Worm (Caenorhabditis elegans) whole organism, early embryonic: Measurements from ENCODE around the gene phb-2.

ENCODE experiments used
- B0310.2 ChIP-seq: sonication (generic microtip); optimal IDR thresholded peaks from 2 replicates; lab custom pipeline; 2016; ENCODE audit warnings: mild to moderate bottlenecking, missing genetic modification characterization, missing compliant biosample characterization
- F13C5.2 ChIP-seq: sonication (generic microtip); optimal IDR thresholded peaks from 2 replicates; lab custom pipeline; 2017; ENCODE audit warnings: mild to moderate bottlenecking, missing genetic modification characterization, inconsistent platforms, missing compliant biosample characterization
- aly-1 ChIP-seq: sonication (generic microtip); optimal IDR thresholded peaks from 2 replicates; lab custom pipeline; 2016; ENCODE audit warnings: missing genetic modification characterization, missing compliant biosample characterization
- ama-1 ChIP-seq: fragments of 150-350 bp; optimal IDR thresholded peaks from 2 replicates; lab custom pipeline; 2014
- ceh-13 ChIP-seq: fragments of 200-800 bp; sonication (Bioruptor generic); optimal IDR thresholded peaks from 2 replicates; lab custom pipeline; 2018; ENCODE audit warnings: mild to moderate bottlenecking, missing genetic modification characterization, missing compliant biosample characterization
- ceh-36 ChIP-seq: sonication (generic microtip); optimal IDR thresholded peaks from 2 replicates; lab custom pipeline; 2016; ENCODE audit warnings: missing genetic modification characterization, inconsistent platforms, missing compliant biosample characterization
- ets-7 ChIP-seq: sonication (generic microtip); optimal IDR thresholded peaks from 2 replicates; lab custom pipeline; 2016; ENCODE audit warnings: missing genotype, missing genetic modification characterization, missing compliant biosample characterization
- flt-1 ChIP-seq: fragments of 200-800 bp; sonication (Bioruptor generic); IDR thresholded peaks from 2 replicates; pipeline ENCODE4 v1.3.6; 2022; ENCODE audit warnings: missing genetic modification characterization, missing compliant biosample characterization
- hmbx-1 ChIP-seq: sonication (generic microtip); optimal IDR thresholded peaks from 2 replicates; lab custom pipeline; 2016; ENCODE audit warnings: mild to moderate bottlenecking, missing genetic modification characterization, missing compliant biosample characterization
- hmg-4 ChIP-seq: fragments of 200-800 bp; sonication (Bioruptor generic); optimal IDR thresholded peaks from 2 replicates; lab custom pipeline; 2018; ENCODE audit warnings: mild to moderate bottlenecking, missing genetic modification characterization, missing compliant biosample characterization
- hnd-1 ChIP-seq: sonication (generic microtip); optimal IDR thresholded peaks from 2 replicates; lab custom pipeline; 2016; ENCODE audit warnings: missing genetic modification characterization, missing compliant biosample characterization
- pes-1 ChIP-seq: fragments of 200-800 bp; sonication (Bioruptor generic); IDR thresholded peaks from 2 replicates; pipeline ENCODE4 v1.3.6; 2022; ENCODE audit warnings: missing genetic modification reagents, missing genetic modification characterization, missing compliant biosample characterization
- scrt-1 ChIP-seq: fragments of 200-800 bp; sonication (Bioruptor generic); IDR thresholded peaks from 2 replicates; pipeline ENCODE4 v1.3.6; 2022; ENCODE audit warnings: missing genetic modification characterization, missing compliant biosample characterization
- sea-1 ChIP-seq: fragments of 200-800 bp; sonication (Bioruptor generic); conservative IDR thresholded peaks from 2 replicates; pipeline ENCODE4 v1.3.6; 2022; ENCODE audit warnings: missing genetic modification characterization, missing compliant biosample characterization
- tbx-11 ChIP-seq: fragments of 200-800 bp; sonication (Bioruptor generic); IDR thresholded peaks from 2 replicates; pipeline ENCODE4 v1.3.6; 2022; ENCODE audit warnings: missing genetic modification characterization, missing compliant biosample characterization
- tbx-37 ChIP-seq: fragments of 200-800 bp; sonication (Bioruptor generic); conservative IDR thresholded peaks from 2 replicates; pipeline ENCODE4 v1.3.6; 2022; ENCODE audit warnings: missing genetic modification reagents, missing genetic modification characterization, missing compliant biosample characterization
- tra-4 ChIP-seq: sonication (generic microtip); optimal IDR thresholded peaks from 2 replicates; lab custom pipeline; 2017; ENCODE audit warnings: missing genetic modification characterization, missing compliant biosample characterization

The phb-2 gene

DNA sequence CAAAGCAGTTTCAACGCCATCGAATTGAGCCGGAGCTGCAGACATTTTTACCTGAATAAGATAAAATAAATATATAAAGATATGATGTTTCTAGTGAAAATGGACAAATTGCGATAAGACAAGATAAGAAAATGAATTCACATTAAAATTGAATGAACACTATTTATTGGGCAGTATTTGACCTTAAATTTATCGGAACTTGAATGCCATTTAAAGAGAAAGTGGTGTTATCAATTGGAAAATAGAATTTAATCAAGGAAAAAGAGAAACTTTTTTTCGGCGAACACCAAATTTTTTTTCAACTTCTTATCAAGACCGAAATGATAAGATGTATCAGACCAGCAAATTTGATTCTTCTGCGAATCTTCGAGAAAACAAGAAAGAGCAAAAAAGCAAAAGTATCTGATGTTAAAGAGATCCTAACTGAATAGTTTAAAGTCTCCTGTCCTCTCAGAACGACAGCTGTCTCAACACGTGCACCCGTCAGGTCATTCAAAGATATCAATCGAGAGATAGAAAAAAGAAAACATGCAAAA lies 38.9 kb downstream of the phb-2 start, which contains the start of gene upb-1:
upb-1 (minus strand) TSS at position 51 of the 536 bp plus-strand sequence.
- TF ChIP-seq pes-1 (GFP tag; lab: Robert Waterston, UW) (no peak), hmbx-1 (tag; lab: Kevin White, UChicago) (no peak), aly-1 (tag; lab: Kevin White, UChicago) (no peak), sea-1 (GFP tag; lab: Robert Waterston, UW) (no peak), ceh-13 (GFP tag; lab: Kevin White, UChicago) (no peak), scrt-1 (no peak)

DNA sequence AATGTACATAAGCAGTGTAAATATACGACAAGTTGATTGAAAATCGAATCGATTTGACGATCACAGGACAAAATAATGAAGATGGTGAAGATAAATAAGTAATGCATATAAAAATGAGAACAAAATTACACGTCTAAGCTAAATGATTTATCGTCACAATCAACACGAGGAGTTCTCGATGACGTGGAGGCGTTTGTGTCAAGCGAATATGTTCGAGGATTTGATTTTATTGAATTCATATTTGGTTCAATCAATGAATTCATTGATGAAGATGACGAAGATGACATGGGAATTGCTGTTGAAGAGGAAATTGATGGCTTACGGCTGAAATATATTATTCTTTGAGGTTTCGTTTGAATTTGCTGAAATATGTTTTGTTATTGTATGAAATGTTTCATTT lies 41.3 kb downstream of the phb-2 start, which contains the start of gene nyn-3:
nyn-3 (minus strand) TSS at position 101 of the 400 bp plus-strand sequence.
- TF ChIP-seq hmbx-1 (tag; lab: Kevin White, UChicago) (no peak), ets-7 (no peak), hmg-4 (GFP tag; lab: Kevin White, UChicago) (no peak), pes-1 (GFP tag; lab: Robert Waterston, UW) (no peak), ceh-36 (tag; lab: Kevin White, UChicago) (no peak), aly-1 (tag; lab: Kevin White, UChicago) (no peak), sea-1 (GFP tag; lab: Robert Waterston, UW) (no peak), hnd-1 (tag; lab: Kevin White, UChicago) (no peak), tra-4 (no peak), F13C5.2 (tag; lab: Kevin White, UChicago) (no peak), tbx-11 (GFP tag; lab: Robert Waterston, UW) (no peak)

DNA sequence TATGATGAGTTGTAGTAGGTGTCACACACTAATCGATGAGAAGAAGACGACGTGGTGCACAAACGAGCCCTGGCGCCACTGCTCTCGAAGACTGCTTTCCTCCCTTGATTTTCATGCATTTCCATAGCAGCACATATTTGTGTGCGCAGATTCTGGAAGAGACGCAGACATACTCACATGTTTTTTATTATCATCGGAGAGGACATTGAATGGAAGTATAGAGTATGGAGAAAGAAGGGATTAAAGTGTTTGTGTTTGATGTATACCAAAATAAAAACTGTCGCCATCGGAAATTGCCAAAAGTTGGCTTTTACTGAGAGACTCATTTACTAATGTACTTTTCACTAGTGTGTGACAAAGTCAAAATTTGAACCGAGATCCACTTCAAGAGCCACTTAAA lies 43.0 kb downstream of the phb-2 start, which contains the start of gene mps-1:
mps-1 (minus strand) TSS at position 101 of the 400 bp plus-strand sequence.
- TF ChIP-seq scrt-1 (no peak), ceh-36 (tag; lab: Kevin White, UChicago) (no peak), flt-1 (no peak), tbx-37 (GFP tag; lab: Robert Waterston, UW) (no peak), hnd-1 (tag; lab: Kevin White, UChicago) (no peak), tra-4 (no peak), hmbx-1 (tag; lab: Kevin White, UChicago) (no peak), B0310.2 (no peak), tbx-11 (GFP tag; lab: Robert Waterston, UW) (no peak), ama-1 (lab: Kevin White, UChicago) (no peak), sea-1 (GFP tag; lab: Robert Waterston, UW) (no peak), ceh-13 (GFP tag; lab: Kevin White, UChicago) (no peak)
